Worm (Caenorhabditis elegans) whole organism, L1 larva: ENCODE data around the gene klc-1.
A peak's percentile ranks its signal among the peaks of the same experiment; 100 is the strongest.

ENCODE experiments used
- C04F5.9 ChIP-seq: sonication (generic microtip); optimal IDR thresholded peaks from 2 replicates; lab custom pipeline; 2016; ENCODE audit warnings: missing genetic modification characterization, missing compliant biosample characterization
- C16A3.4 ChIP-seq: fragments of 150-350 bp; optimal IDR thresholded peaks from 2 replicates; lab custom pipeline; 2014; ENCODE audit warnings: missing biosample characterization, missing genetic modification characterization
- F16B12.6 ChIP-seq: fragments of 150-350 bp; optimal IDR thresholded peaks from 2 replicates; lab custom pipeline; 2014; ENCODE audit warnings: missing biosample characterization, missing genetic modification characterization
- Y116A8C.19 ChIP-seq: sonication (generic microtip); optimal IDR thresholded peaks from 2 replicates; lab custom pipeline; 2016; ENCODE audit warnings: missing compliant biosample characterization, missing genetic modification characterization, borderline replicate concordance
- aha-1 ChIP-seq: fragments of 150-350 bp; optimal IDR thresholded peaks from 2 replicates; lab custom pipeline; 2014; ENCODE audit warnings: missing biosample characterization, missing genetic modification characterization
- alr-1 ChIP-seq: fragments of 200-800 bp; sonication (Bioruptor generic); optimal IDR thresholded peaks from 2 replicates; lab custom pipeline; 2018; ENCODE audit warnings: borderline replicate concordance, mild to moderate bottlenecking, missing genetic modification characterization, missing compliant biosample characterization
- aly-2 ChIP-seq: fragments of 150-350 bp; optimal IDR thresholded peaks from 2 replicates; lab custom pipeline; 2014; ENCODE audit warnings: missing biosample characterization, missing genetic modification characterization
- ceh-63 ChIP-seq: fragments of 200-800 bp; sonication (Bioruptor generic); optimal IDR thresholded peaks from 2 replicates; lab custom pipeline; 2018; ENCODE audit warnings: mild to moderate bottlenecking, missing genetic modification characterization, missing compliant biosample characterization
- ceh-90 ChIP-seq: sonication (generic microtip); optimal IDR thresholded peaks from 2 replicates; lab custom pipeline; 2016; ENCODE audit warnings: missing genetic modification characterization, missing compliant biosample characterization
- efl-1 ChIP-seq, 4 experiments: fragments of 150-350 bp; optimal IDR thresholded peaks in 3 of 4; peaks in 1 of 4; 1 replicate in 1 of 4; 2 replicates in 3 of 4; lab custom pipeline; 2014; ENCODE audit warnings: missing biosample characterization in 2 of 4, missing genetic modification characterization in 2 of 4, missing genetic modification reagents in 2 of 4
- egl-27 ChIP-seq, 2 experiments: fragments of 150-350 bp in 1 of 2; sonication (generic microtip); optimal IDR thresholded peaks; 3 replicates each; lab custom pipeline; 2017 to 2018; ENCODE audit warnings: missing biosample characterization in 2 of 2, missing genetic modification characterization in 2 of 2, missing genetic modification reagents in 2 of 2
- elt-3 ChIP-seq, 6 experiments: fragments of 150-350 bp in 1 of 6; sonication (generic microtip); optimal IDR thresholded peaks; 2 replicates each; lab custom pipeline; 2017 to 2018; ENCODE audit warnings: missing biosample characterization in 6 of 6, missing genetic modification characterization in 6 of 6, inconsistent platforms in 1 of 6
- ets-5 ChIP-seq: fragments of 200-800 bp; sonication (Bioruptor generic); IDR thresholded peaks from 2 replicates; pipeline ENCODE4 v1.3.6; 2022; ENCODE audit warnings: missing genetic modification characterization, missing compliant biosample characterization
- fkh-4 ChIP-seq: sonication (generic microtip); optimal IDR thresholded peaks from 2 replicates; lab custom pipeline; 2016; ENCODE audit warnings: missing compliant biosample characterization, missing genetic modification characterization, borderline replicate concordance
- fkh-8 ChIP-seq: sonication (generic microtip); optimal IDR thresholded peaks from 2 replicates; lab custom pipeline; 2016; ENCODE audit warnings: mild to moderate bottlenecking, missing genetic modification characterization, missing compliant biosample characterization
- fos-1 ChIP-seq: fragments of 150-350 bp; optimal IDR thresholded peaks from 2 replicates; lab custom pipeline; 2014; ENCODE audit warnings: missing biosample characterization, missing genetic modification characterization
- hlh-17 ChIP-seq: fragments of 200-800 bp; sonication (Bioruptor generic); optimal IDR thresholded peaks from 2 replicates; lab custom pipeline; 2018; ENCODE audit warnings: missing genetic modification characterization, mild to moderate bottlenecking, missing compliant biosample characterization, moderate library complexity, borderline replicate concordance
- hlh-4 ChIP-seq: sonication (generic microtip); optimal IDR thresholded peaks from 2 replicates; lab custom pipeline; 2016; ENCODE audit warnings: mild to moderate bottlenecking, missing genetic modification characterization, missing compliant biosample characterization
- hpl-2 ChIP-seq: fragments of 150-350 bp; optimal IDR thresholded peaks from 2 replicates; lab custom pipeline; 2014; ENCODE audit warnings: missing biosample characterization, missing genetic modification reagents, missing genetic modification characterization
- irx-1 ChIP-seq: sonication (generic microtip); optimal IDR thresholded peaks from 2 replicates; lab custom pipeline; 2016; ENCODE audit warnings: missing genetic modification characterization, missing compliant biosample characterization
- lin-14 ChIP-seq: fragments of 200-800 bp; sonication (Bioruptor generic); optimal IDR thresholded peaks from 2 replicates; lab custom pipeline; 2018; ENCODE audit warnings: mild to moderate bottlenecking, missing genetic modification characterization, moderate library complexity, missing compliant biosample characterization
- lin-15B ChIP-seq: fragments of 150-350 bp; sonication (generic microtip); optimal IDR thresholded peaks from 3 replicates; lab custom pipeline; 2014; ENCODE audit warnings: missing biosample characterization, missing genetic modification characterization
- lin-39 ChIP-seq: fragments of 150-350 bp; optimal IDR thresholded peaks from 2 replicates; lab custom pipeline; 2014; ENCODE audit warnings: missing biosample characterization, missing genetic modification reagents, missing genetic modification characterization
- lsy-2 ChIP-seq, 2 experiments: fragments of 150-350 bp; optimal IDR thresholded peaks; 2 replicates each; lab custom pipeline; 2014; ENCODE audit warnings: missing biosample characterization in 2 of 2, missing genetic modification characterization in 2 of 2
- mab-9 ChIP-seq: fragments of 200-800 bp; sonication (Bioruptor generic); IDR thresholded peaks from 2 replicates; pipeline ENCODE4 v1.3.6; 2022; ENCODE audit warnings: missing genetic modification reagents, missing genetic modification characterization, missing compliant biosample characterization
- nhr-11 ChIP-seq: fragments of 150-350 bp; optimal IDR thresholded peaks from 2 replicates; lab custom pipeline; 2014; ENCODE audit warnings: missing biosample characterization, missing genetic modification characterization
- nhr-19 ChIP-seq: fragments of 200-800 bp; sonication (Bioruptor generic); conservative IDR thresholded peaks from 2 replicates; pipeline ENCODE4 v1.3.6; 2022; ENCODE audit warnings: missing genetic modification characterization, missing compliant biosample characterization
- nhr-20 ChIP-seq: sonication (generic microtip); optimal IDR thresholded peaks from 2 replicates; lab custom pipeline; 2016; ENCODE audit warnings: mild to moderate bottlenecking, missing genetic modification characterization, missing compliant biosample characterization
- nhr-28 ChIP-seq: fragments of 150-350 bp; optimal IDR thresholded peaks from 2 replicates; lab custom pipeline; 2014; ENCODE audit warnings: missing biosample characterization, missing genetic modification characterization
- nhr-71 ChIP-seq: sonication (generic microtip); optimal IDR thresholded peaks from 2 replicates; lab custom pipeline; 2016; ENCODE audit warnings: mild to moderate bottlenecking, missing genetic modification characterization, moderate library complexity, missing compliant biosample characterization
- nhr-76 ChIP-seq: sonication (generic microtip); optimal IDR thresholded peaks from 2 replicates; lab custom pipeline; 2017; ENCODE audit warnings: missing biosample characterization, missing genetic modification characterization
- nhr-77 ChIP-seq: fragments of 150-350 bp; optimal IDR thresholded peaks from 2 replicates; lab custom pipeline; 2014; ENCODE audit warnings: missing biosample characterization, missing genetic modification characterization
- nhr-84 ChIP-seq: sonication (generic microtip); optimal IDR thresholded peaks from 2 replicates; lab custom pipeline; 2017; ENCODE audit warnings: missing biosample characterization, missing genetic modification characterization
- nhr-85 ChIP-seq: sonication (generic microtip); peaks from one replicate; lab custom pipeline; 2016; ENCODE audit warnings: missing genetic modification characterization, inconsistent platforms, missing compliant biosample characterization
- pag-3 ChIP-seq: sonication (generic microtip); optimal IDR thresholded peaks from 2 replicates; lab custom pipeline; 2017; ENCODE audit warnings: missing genetic modification characterization, mild to moderate bottlenecking, missing compliant biosample characterization, antibody characterized with exemption, borderline replicate concordance; ENCODE audit not compliant: insufficient read depth
- pax-3 ChIP-seq: fragments of 200-800 bp; sonication (Bioruptor generic); optimal IDR thresholded peaks from 2 replicates; lab custom pipeline; 2018; ENCODE audit warnings: mild to moderate bottlenecking, missing genetic modification characterization, moderate library complexity, missing compliant biosample characterization
- pqm-1 ChIP-seq: sonication (generic microtip); optimal IDR thresholded peaks from 3 replicates; lab custom pipeline; 2017; ENCODE audit warnings: missing biosample characterization, missing genetic modification characterization
- rnt-1 ChIP-seq: sonication (generic microtip); optimal IDR thresholded peaks from 2 replicates; lab custom pipeline; 2016; ENCODE audit warnings: mild to moderate bottlenecking, missing genetic modification characterization, moderate library complexity, missing compliant biosample characterization
- snpc-4 ChIP-seq: fragments of 150-350 bp; optimal IDR thresholded peaks from 2 replicates; lab custom pipeline; 2014; ENCODE audit warnings: missing biosample characterization, missing genetic modification characterization
- snu-23 ChIP-seq: sonication (generic microtip); optimal IDR thresholded peaks from 2 replicates; lab custom pipeline; 2016; ENCODE audit warnings: missing genetic modification characterization, missing compliant biosample characterization
- sox-4 ChIP-seq: sonication (generic microtip); optimal IDR thresholded peaks from 2 replicates; lab custom pipeline; 2016; ENCODE audit warnings: missing genetic modification characterization, missing compliant biosample characterization
- sptf-1 ChIP-seq: fragments of 150-350 bp; optimal IDR thresholded peaks from 2 replicates; lab custom pipeline; 2014; ENCODE audit warnings: missing biosample characterization, missing genetic modification characterization
- swsn-7 ChIP-seq: sonication (generic microtip); optimal IDR thresholded peaks from 2 replicates; lab custom pipeline; 2016; ENCODE audit warnings: missing genetic modification characterization, missing compliant biosample characterization
- tlp-1 ChIP-seq: fragments of 150-350 bp; optimal IDR thresholded peaks from 2 replicates; lab custom pipeline; 2014; ENCODE audit warnings: missing biosample characterization, missing genetic modification characterization
- unc-130 ChIP-seq: fragments of 150-350 bp; optimal IDR thresholded peaks from 2 replicates; lab custom pipeline; 2017; ENCODE audit warnings: missing biosample characterization, missing genetic modification characterization, inconsistent platforms
- unc-30 ChIP-seq: sonication (generic microtip); optimal IDR thresholded peaks from 2 replicates; lab custom pipeline; 2017; ENCODE audit warnings: missing biosample characterization, missing genetic modification characterization
- unc-86 ChIP-seq: sonication (generic microtip); optimal IDR thresholded peaks from 2 replicates; lab custom pipeline; 2016; ENCODE audit warnings: missing genetic modification characterization, missing compliant biosample characterization
- vab-15 ChIP-seq: sonication (generic microtip); optimal IDR thresholded peaks from 2 replicates; lab custom pipeline; 2017; ENCODE audit warnings: missing genotype, mild to moderate bottlenecking, missing genetic modification characterization, missing compliant biosample characterization
- xbp-1 ChIP-seq: sonication (generic microtip); optimal IDR thresholded peaks from 2 replicates; lab custom pipeline; 2016; ENCODE audit warnings: missing genetic modification characterization, missing compliant biosample characterization

klc-1 gene

ce11 chrIV:11063962-11064361 lies 19.6 kb upstream of the klc-1 start, which contains the start of gene ttr-16 (continued):
- TF ChIP-seq C04F5.9 (tag; lab: Kevin White, UChicago) (no peak), unc-130 (tag; lab: Kevin White, UChicago) (peak; percentile 42), aly-2 (no peak), nhr-76 (tag; lab: Kevin White, UChicago) (no peak), nhr-71 (peak; percentile 80), sox-4 (no peak), tlp-1 (tag; lab: Kevin White, UChicago) (no peak), rnt-1 (tag; lab: Kevin White, UChicago) (peak; percentile 85), pag-3 (tag; lab: Kevin White, UChicago) (no peak), xbp-1 (peak; percentile 23), nhr-77 (no peak), swsn-7 (peak; percentile 43), alr-1 (tag; lab: Kevin White, UChicago) (no peak), nhr-20 (tag; lab: Kevin White, UChicago) (peak; percentile 11), lin-39 (tag; lab: Kevin White, UChicago) (peak; percentile 34), sptf-1 (no peak), vab-15 (tag; lab: Kevin White, UChicago) (no peak), snpc-4 (tag; lab: Kevin White, UChicago) (no peak), ceh-90 (no peak), C16A3.4 (tag; lab: Kevin White, UChicago) (no peak), hpl-2 (GFP tag; lab: Kevin White, UChicago) (no peak), lsy-2 (tag; optimal IDR thresholded peaks at IDR 0.05; lab: Kevin White, UChicago) (peak in 1 of 2 experiments; percentile 52), unc-30 (tag; lab: Kevin White, UChicago) (no peak), efl-1 (optimal IDR thresholded peaks at IDR 0.05; lab: Kevin White, UChicago) (peak in 1 of 2 experiments; percentile 10), efl-1 (GFP tag; optimal IDR thresholded peaks at IDR 0.05 in 1 of 2; lab: Kevin White, UChicago) (no peak), nhr-11 (no peak), F16B12.6 (no peak), nhr-85 (tag; lab: Kevin White, UChicago) (no peak), ets-5 (GFP tag; lab: Robert Waterston, UW) (no peak), elt-3 (tag; optimal IDR thresholded peaks at IDR 0.05; lab: Kevin White, UChicago) (no peak), aha-1 (tag; lab: Kevin White, UChicago) (no peak), irx-1 (no peak)

- no peak for TF ChIP-seq nhr-84 (tag; lab: Kevin White, UChicago)
- peak; percentile 12 to 45 for TF ChIP-seq lsy-2 (tag; optimal IDR thresholded peaks at IDR 0.05; lab: Kevin White, UChicago)
- TF ChIP-seq snu-23: peak; percentile 17
- peak; percentile 50 for TF ChIP-seq lin-39 (tag; lab: Kevin White, UChicago)
- TF ChIP-seq nhr-19 (GFP tag; lab: Robert Waterston, UW): peak; percentile 36
- no peak for TF ChIP-seq Y116A8C.19
- TF ChIP-seq lin-15B (tag; lab: Kevin White, UChicago): no peak
- peak; percentile 55 for TF ChIP-seq rnt-1 (tag; lab: Kevin White, UChicago)
- peak; percentile 53 for TF ChIP-seq lin-14 (GFP tag; lab: Kevin White, UChicago)
- peak; percentile 58 for TF ChIP-seq nhr-71
- no peak for TF ChIP-seq snpc-4 (tag; lab: Kevin White, UChicago)
Observed at ce11 chrIV:11067003-11067402, 16.5 kb upstream of the klc-1 start, which contains the start of gene ttr-17. TSS of gene ttr-17 (minus strand) at chrIV:11067026.

- TF ChIP-seq ceh-63 (GFP tag; lab: Kevin White, UChicago) (no peak), nhr-19 (GFP tag; lab: Robert Waterston, UW) (peak; percentile 88), fkh-4 (tag; lab: Kevin White, UChicago) (no peak), nhr-28 (no peak), lin-39 (tag; lab: Kevin White, UChicago) (peak; percentile 96), hlh-17 (GFP tag; lab: Kevin White, UChicago) (no peak), hlh-4 (tag; lab: Kevin White, UChicago) (no peak), C04F5.9 (tag; lab: Kevin White, UChicago) (peak; percentile 18), nhr-11 (peak; percentile 83), pqm-1 (tag; lab: Kevin White, UChicago) (no peak), sptf-1 (no peak), fkh-8 (tag; lab: Kevin White, UChicago) (no peak), efl-1 (optimal IDR thresholded peaks at IDR 0.05; lab: Kevin White, UChicago) (peak; percentile 15 to 44), efl-1 (GFP tag; optimal IDR thresholded peaks at IDR 0.05 in 1 of 2; lab: Kevin White, UChicago) (peak in 1 of 2 experiments; percentile 65), egl-27 (tag; optimal IDR thresholded peaks at IDR 0.05; lab: Kevin White, UChicago) (no peak), fos-1 (tag; lab: Kevin White, UChicago) (peak; percentile 33), vab-15 (tag; lab: Kevin White, UChicago) (no peak), unc-30 (tag; lab: Kevin White, UChicago) (no peak), F16B12.6 (no peak), pax-3 (tag; lab: Kevin White, UChicago) (no peak), mab-9 (GFP tag; lab: Robert Waterston, UW) (no peak), lsy-2 (tag; optimal IDR thresholded peaks at IDR 0.05; lab: Kevin White, UChicago) (peak; percentile 78 to 87), unc-86 (tag; lab: Kevin White, UChicago) (no peak)
Observed at ce11 chrIV:11068314-11068713, 15.2 kb upstream of the klc-1 start.
